Worm (Caenorhabditis elegans): ENCODE data around the gene lin-52.

- TF ChIP-seq zip-8 (tag; optimal IDR thresholded peaks at IDR 0.05) (no peak), unc-62 (GFP tag; optimal IDR thresholded peaks at IDR 0.05) (no peak), nhr-237 (tag; optimal IDR thresholded peaks at IDR 0.05) (no peak), unc-120 (tag; optimal IDR thresholded peaks at IDR 0.05; ENCODE audit: poor library complexity, severe bottlenecking) (no peak), ces-1 (GFP tag; optimal IDR thresholded peaks at IDR 0.05) (no peak), hlh-1 (tag; optimal IDR thresholded peaks at IDR 0.05) (no peak), lin-13 (tag; optimal IDR thresholded peaks at IDR 0.05) (no peak), nhr-12 (tag; optimal IDR thresholded peaks at IDR 0.05) (no peak)
Observed at ce11 chrIII:9825073-9825828, 701 bp upstream of the lin-52 start, which contains the start of gene ZK632.9.

All from whole organism, mixed stage, embryonic.